Fruit fly (Drosophila melanogaster) whole organism, embryonic: Measurements from ENCODE around the gene Argk1.

Source experiments
- ATbp ChIP-seq: fragments of 200-800 bp; sonication (Bioruptor generic); optimal IDR thresholded peaks from 2 replicates; lab custom pipeline; 2017; ENCODE audit warnings: missing biosample characterization, mild to moderate bottlenecking, missing genetic modification characterization, missing genetic modification reagents
- B-H1 ChIP-seq: fragments of 200-800 bp; sonication (Bioruptor generic); IDR thresholded peaks from 3 replicates; pipeline ENCODE4 v1.3.6; 2022; ENCODE audit warnings: missing biosample characterization, missing genetic modification characterization
- CG10959 ChIP-seq: fragments of 200-800 bp; sonication (Bioruptor generic); IDR thresholded peaks from 2 replicates; pipeline ENCODE4 v1.3.6; 2022; ENCODE audit warnings: missing biosample characterization, missing genetic modification characterization
- CG12236 ChIP-seq: fragments of 200-800 bp; sonication (Bioruptor generic); optimal IDR thresholded peaks from 2 replicates; lab custom pipeline; 2016; ENCODE audit warnings: missing biosample characterization, missing genetic modification characterization
- CG14014 ChIP-seq: fragments of 200-800 bp; sonication (Bioruptor generic); IDR thresholded peaks from 2 replicates; pipeline ENCODE4 v1.3.6; 2022; ENCODE audit warnings: missing biosample characterization, missing genetic modification characterization
- CG15269 ChIP-seq: fragments of 200-800 bp; sonication (Bioruptor generic); optimal IDR thresholded peaks from 2 replicates; lab custom pipeline; 2018; ENCODE audit warnings: missing biosample characterization, mild to moderate bottlenecking, missing genetic modification characterization, moderate library complexity
- CG15601 ChIP-seq: fragments of 200-800 bp; sonication (Bioruptor generic); optimal IDR thresholded peaks from 3 replicates; lab custom pipeline; 2019; ENCODE audit warnings: missing biosample characterization, mild to moderate bottlenecking, missing genetic modification characterization, moderate library complexity
- CG17328 ChIP-seq: fragments of 200-800 bp; sonication (Bioruptor generic); IDR thresholded peaks from 2 replicates; pipeline ENCODE4 v1.3.6; 2022; ENCODE audit warnings: missing biosample characterization, missing genetic modification characterization
- CG18262 ChIP-seq: fragments of 200-800 bp; optimal IDR thresholded peaks from 3 replicates; lab custom pipeline; 2019; ENCODE audit warnings: missing biosample characterization, mild to moderate bottlenecking, missing genetic modification characterization, moderate library complexity
- CG18599 ChIP-seq: fragments of 200-800 bp; sonication (Bioruptor generic); optimal IDR thresholded peaks from 3 replicates; lab custom pipeline; 2017; ENCODE audit warnings: missing biosample characterization, missing genetic modification characterization, mild to moderate bottlenecking, moderate library complexity, missing genetic modification reagents
- CG2116 ChIP-seq: fragments of 200-800 bp; sonication (Bioruptor generic); optimal IDR thresholded peaks from 3 replicates; lab custom pipeline; 2018; ENCODE audit warnings: missing biosample characterization, mild to moderate bottlenecking, missing genetic modification characterization
- CG30431 ChIP-seq: fragments of 200-800 bp; sonication (Bioruptor generic); optimal IDR thresholded peaks from 2 replicates; lab custom pipeline; 2017; ENCODE audit warnings: missing biosample characterization, missing genetic modification characterization
- CG3281 ChIP-seq: fragments of 200-800 bp; sonication (Bioruptor generic); optimal IDR thresholded peaks from 3 replicates; lab custom pipeline; 2017; ENCODE audit warnings: missing biosample characterization, mild to moderate bottlenecking, missing genetic modification characterization
- CG4360 ChIP-seq: fragments of 200-800 bp; sonication (Bioruptor generic); IDR thresholded peaks from 2 replicates; pipeline ENCODE4 v1.3.6; 2022; ENCODE audit warnings: missing biosample characterization, missing genetic modification characterization
- CG4617 ChIP-seq: fragments of 200-800 bp; sonication (Bioruptor generic); optimal IDR thresholded peaks from 3 replicates; lab custom pipeline; 2016; ENCODE audit warnings: missing biosample characterization, missing genetic modification characterization, borderline replicate concordance
- CG6254 ChIP-seq: fragments of 200-800 bp; sonication (Bioruptor generic); optimal IDR thresholded peaks from 3 replicates; lab custom pipeline; 2017; ENCODE audit warnings: mild to moderate bottlenecking, missing biosample characterization, missing genetic modification reagents, missing genetic modification characterization
- CG6272 ChIP-seq: fragments of 200-800 bp; sonication (Bioruptor generic); IDR thresholded peaks from 2 replicates; pipeline ENCODE4 v1.3.6; 2022; ENCODE audit warnings: missing biosample characterization, missing genetic modification characterization
- CG6683 ChIP-seq: fragments of 200-800 bp; sonication (Bioruptor generic); optimal IDR thresholded peaks from 2 replicates; lab custom pipeline; 2017; ENCODE audit warnings: missing biosample characterization, mild to moderate bottlenecking, missing genetic modification characterization, missing genetic modification reagents
- CG7786 ChIP-seq: fragments of 200-800 bp; sonication (Bioruptor generic); optimal IDR thresholded peaks from 2 replicates; lab custom pipeline; 2016; ENCODE audit warnings: missing biosample characterization, missing genetic modification characterization
- CG7928 ChIP-seq: fragments of 200-800 bp; sonication (Bioruptor generic); optimal IDR thresholded peaks from 2 replicates; lab custom pipeline; 2017; ENCODE audit warnings: missing biosample characterization, mild to moderate bottlenecking, missing genetic modification characterization
- CG7963 ChIP-seq: fragments of 200-800 bp; sonication (Bioruptor generic); IDR thresholded peaks from 3 replicates; pipeline ENCODE4 v1.3.6; 2022; ENCODE audit warnings: missing biosample characterization, missing genetic modification characterization; ENCODE audit not compliant: partially characterized antibody
- CG9437 ChIP-seq: fragments of 200-800 bp; sonication (Bioruptor generic); optimal IDR thresholded peaks from 2 replicates; lab custom pipeline; 2018; ENCODE audit warnings: missing biosample characterization, mild to moderate bottlenecking, missing genetic modification characterization
- CoRest ChIP-seq: fragments of 200-800 bp; sonication (Bioruptor generic); optimal IDR thresholded peaks from 3 replicates; lab custom pipeline; 2018; ENCODE audit warnings: missing biosample characterization, mild to moderate bottlenecking, missing genetic modification characterization, moderate library complexity
- D ChIP-seq, 2 experiments: fragments of 200-800 bp in 1 of 2; fragments of >200 bp in 1 of 2; sonication (Bioruptor generic) in 1 of 2; optimal IDR thresholded peaks; 2 replicates in 1 of 2; 3 replicates in 1 of 2; lab custom pipeline; 2017; ENCODE audit warnings: mild to moderate bottlenecking in 1 of 2, missing biosample characterization in 1 of 2, missing genetic modification characterization in 1 of 2, missing genetic modification reagents in 1 of 2
- Deaf1 ChIP-seq: fragments of 200-800 bp; optimal IDR thresholded peaks from 3 replicates; lab custom pipeline; 2019; ENCODE audit warnings: missing biosample characterization, mild to moderate bottlenecking, missing genetic modification characterization, moderate library complexity
- Doc3 ChIP-seq: fragments of 200-800 bp; sonication (Bioruptor generic); IDR thresholded peaks from 3 replicates; pipeline ENCODE4 v1.3.6; 2022; ENCODE audit warnings: missing biosample characterization, missing genetic modification characterization; ENCODE audit not compliant: partially characterized antibody
- Gug ChIP-seq: fragments of 200-800 bp; sonication (Bioruptor generic); IDR thresholded peaks from 4 replicates; pipeline ENCODE4 v1.3.6; 2022; ENCODE audit warnings: missing biosample characterization, missing genetic modification characterization
- H15 ChIP-seq: fragments of 200-800 bp; sonication (Bioruptor generic); IDR thresholded peaks from 3 replicates; pipeline ENCODE4 v1.3.6; 2022; ENCODE audit warnings: missing biosample characterization, missing genetic modification characterization
- Lpt ChIP-seq: fragments of >200 bp; optimal IDR thresholded peaks from 2 replicates; lab custom pipeline; 2018; ENCODE audit warnings: missing biosample characterization, missing genetic modification characterization
- Meics ChIP-seq: fragments of 200-800 bp; sonication (Bioruptor generic); optimal IDR thresholded peaks from 2 replicates; lab custom pipeline; 2017; ENCODE audit warnings: missing biosample characterization, mild to moderate bottlenecking, missing genetic modification characterization
- Nf-YB ChIP-seq: fragments of 200-800 bp; sonication (Bioruptor generic); optimal IDR thresholded peaks from 3 replicates; lab custom pipeline; 2019; ENCODE audit warnings: missing biosample characterization, mild to moderate bottlenecking, missing genetic modification characterization, moderate library complexity
- Opbp ChIP-seq: fragments of 200-800 bp; sonication (Bioruptor generic); IDR thresholded peaks from 3 replicates; pipeline ENCODE4 v1.3.6; 2022; ENCODE audit warnings: missing biosample characterization, missing genetic modification characterization; ENCODE audit not compliant: partially characterized antibody
- abd-A ChIP-seq: fragments of 200-800 bp; sonication (Bioruptor generic); optimal IDR thresholded peaks from 3 replicates; lab custom pipeline; 2019; ENCODE audit warnings: missing biosample characterization, mild to moderate bottlenecking, missing genetic modification characterization, moderate library complexity
- ac ChIP-seq: fragments of 200-800 bp; sonication (Bioruptor generic); optimal IDR thresholded peaks from 3 replicates; lab custom pipeline; 2017; ENCODE audit warnings: missing biosample characterization, mild to moderate bottlenecking, missing genetic modification characterization
- amos ChIP-seq: fragments of 200-800 bp; sonication (Bioruptor generic); IDR thresholded peaks from 2 replicates; pipeline ENCODE4 v1.3.6; 2022; ENCODE audit warnings: missing biosample characterization, missing genetic modification characterization; ENCODE audit not compliant: partially characterized antibody
- dati ChIP-seq: fragments of 200-800 bp; sonication (Bioruptor generic); IDR thresholded peaks from 2 replicates; pipeline ENCODE4 v1.3.6; 2022; ENCODE audit warnings: missing biosample characterization, missing genetic modification characterization
- disco-r ChIP-seq: fragments of 200-800 bp; sonication (Bioruptor generic); optimal IDR thresholded peaks from 2 replicates; lab custom pipeline; 2016; ENCODE audit warnings: missing biosample characterization, missing genetic modification characterization
- eve ChIP-seq, 2 experiments: fragments of >200 bp; optimal IDR thresholded peaks; 2 replicates each; lab custom pipeline; 2017; ENCODE audit warnings: missing biosample characterization in 2 of 2, missing genetic modification characterization in 2 of 2
- gce ChIP-seq: fragments of 200-800 bp; sonication (Bioruptor generic); IDR thresholded peaks from 3 replicates; pipeline ENCODE4 v1.3.6; 2022; ENCODE audit warnings: missing biosample characterization, missing genetic modification characterization
- lab ChIP-seq: fragments of 200-800 bp; sonication (Bioruptor generic); optimal IDR thresholded peaks from 3 replicates; lab custom pipeline; 2017; ENCODE audit warnings: missing biosample characterization, missing genetic modification characterization, mild to moderate bottlenecking, moderate library complexity, missing genetic modification reagents
- mld ChIP-seq: fragments of 200-800 bp; sonication (Bioruptor generic); IDR thresholded peaks from 3 replicates; pipeline ENCODE4 v1.3.6; 2022; ENCODE audit warnings: missing biosample characterization, missing genetic modification characterization; ENCODE audit not compliant: partially characterized antibody
- pnt ChIP-seq: fragments of 200-800 bp; sonication (Bioruptor generic); optimal IDR thresholded peaks from 3 replicates; lab custom pipeline; 2016; ENCODE audit warnings: missing biosample characterization, missing genetic modification characterization
- pros ChIP-seq: fragments of 200-800 bp; sonication (Bioruptor generic); optimal IDR thresholded peaks from 3 replicates; lab custom pipeline; 2019; ENCODE audit warnings: missing biosample characterization, mild to moderate bottlenecking, missing genetic modification characterization, moderate library complexity
- psq ChIP-seq: fragments of 200-800 bp; sonication (Bioruptor generic); optimal IDR thresholded peaks from 2 replicates; lab custom pipeline; 2017; ENCODE audit warnings: missing biosample characterization, missing genetic modification characterization
- seq ChIP-seq: fragments of 200-800 bp; sonication (Bioruptor generic); IDR thresholded peaks from 2 replicates; pipeline ENCODE4 v1.3.6; 2022; ENCODE audit warnings: missing biosample characterization, missing genetic modification characterization
- slp2 ChIP-seq: fragments of 200-800 bp; sonication (Bioruptor generic); optimal IDR thresholded peaks from 2 replicates; lab custom pipeline; 2016; ENCODE audit warnings: missing biosample characterization, missing genetic modification characterization
- twi ChIP-seq: fragments of 200-800 bp; optimal IDR thresholded peaks from 2 replicates; lab custom pipeline; 2019; ENCODE audit warnings: missing biosample characterization, mild to moderate bottlenecking, missing genetic modification characterization, moderate library complexity
- tx ChIP-seq: fragments of 200-800 bp; sonication (Bioruptor generic); optimal IDR thresholded peaks from 2 replicates; lab custom pipeline; 2016; ENCODE audit warnings: missing biosample characterization, missing genetic modification characterization
- unpg ChIP-seq: fragments of 200-800 bp; sonication (Bioruptor generic); optimal IDR thresholded peaks from 3 replicates; lab custom pipeline; 2018; ENCODE audit warnings: missing biosample characterization, mild to moderate bottlenecking, missing genetic modification characterization, moderate library complexity

Argk1 gene

dm6 chr3L:9045318-9045717 is 20.5 kb downstream of the Argk1 start (continued):
- TF ChIP-seq CG6272 (GFP tag; lab: Robert Waterston, UW), result peak; percentile 32; the same call in 1 of the 2 replicates
- peak; percentile 38 for TF ChIP-seq CG15269 (tag; lab: Kevin White, UChicago)
- peak; percentile 66; the same call in 1 of the 2 replicates for TF ChIP-seq dati (GFP tag; lab: Robert Waterston, UW)
- TF ChIP-seq seq (GFP tag; lab: Robert Waterston, UW), result peak; percentile 77
- TF ChIP-seq mld, result no peak
- TF ChIP-seq Doc3 (GFP tag; lab: Robert Waterston, UW), result no peak
- no peak for TF ChIP-seq disco-r (GFP tag; lab: Kevin White, UChicago)
- TF ChIP-seq CG12236, result peak; percentile 34
- TF ChIP-seq CG18262 (tag; lab: Kevin White, UChicago), result peak; percentile 78
- TF ChIP-seq ac (GFP tag; lab: Kevin White, UChicago), result peak; percentile 46
- no peak for TF ChIP-seq CG6683
- TF ChIP-seq unpg (GFP tag; lab: Kevin White, UChicago), result peak; percentile 36
- TF ChIP-seq lab (GFP tag; lab: Kevin White, UChicago), result peak; percentile 64
- TF ChIP-seq B-H1, result peak; percentile 53; the same call in 1 of the 3 replicates
- TF ChIP-seq eve (GFP tag; optimal IDR thresholded peaks at IDR 0.05; lab: Kevin White, UChicago), result peak in 1 of 2 experiments; percentile 59
- peak; percentile 48; the same call in 2 of the 4 replicates for TF ChIP-seq Gug (GFP tag; lab: Robert Waterston, UW)
- peak; percentile 53 for TF ChIP-seq CG14014 (GFP tag; lab: Robert Waterston, UW)
- TF ChIP-seq ATbp (GFP tag; lab: Kevin White, UChicago), result peak; percentile 38
- TF ChIP-seq gce (GFP tag; lab: Robert Waterston, UW), result peak; percentile 73; the same call in 1 of the 3 replicates
- TF ChIP-seq CG15601 (tag; lab: Kevin White, UChicago), result no peak
- TF ChIP-seq CG18599 (GFP tag; lab: Kevin White, UChicago), result peak; percentile 75
- peak; percentile 67 for TF ChIP-seq CG6254 (GFP tag; lab: Kevin White, UChicago)
- TF ChIP-seq CG4360 (GFP tag; lab: Robert Waterston, UW), result peak; percentile 40; the same call in 1 of the 2 replicates
- TF ChIP-seq slp2 (GFP tag; lab: Kevin White, UChicago), result peak; percentile 26
- TF ChIP-seq Opbp (GFP tag; lab: Robert Waterston, UW), result no peak
- TF ChIP-seq tx (GFP tag; lab: Kevin White, UChicago), result no peak
- no peak for TF ChIP-seq psq (GFP tag; lab: Kevin White, UChicago)
- peak; percentile 83 for TF ChIP-seq CG17328 (GFP tag; lab: Robert Waterston, UW)
- no peak for TF ChIP-seq CG7963
- TF ChIP-seq Meics (GFP tag; lab: Kevin White, UChicago), result peak; percentile 45
- peak; percentile 29 for TF ChIP-seq Nf-YB
- no peak for TF ChIP-seq twi (tag; lab: Kevin White, UChicago)
- TF ChIP-seq pnt (GFP tag; lab: Kevin White, UChicago), result peak; percentile 51
- peak; percentile 55 for TF ChIP-seq CG7786
- TF ChIP-seq abd-A (tag; lab: Kevin White, UChicago), result no peak
- TF ChIP-seq CG7928 (GFP tag; lab: Kevin White, UChicago), result no peak
- peak; percentile 56 for TF ChIP-seq Deaf1 (tag; lab: Kevin White, UChicago)
- TF ChIP-seq CG3281, result peak; percentile 33
- TF ChIP-seq pros (GFP tag; lab: Kevin White, UChicago), result no peak
- TF ChIP-seq CG4617 (GFP tag; lab: Kevin White, UChicago), result no peak
- TF ChIP-seq Lpt (GFP tag; lab: Kevin White, UChicago), result no peak
- no peak for TF ChIP-seq CG2116 (GFP tag; lab: Kevin White, UChicago)
- no peak for TF ChIP-seq amos
- peak; percentile 49; the same call in 1 of the 2 replicates for TF ChIP-seq CG10959 (GFP tag; lab: Robert Waterston, UW)
- peak; percentile 70 for TF ChIP-seq H15
- no peak for TF ChIP-seq D (optimal IDR thresholded peaks at IDR 0.05; lab: Kevin White, UChicago)
- peak; percentile 54 for TF ChIP-seq D (GFP tag; optimal IDR thresholded peaks at IDR 0.05; lab: Kevin White, UChicago)
- TF ChIP-seq CG30431 (GFP tag; lab: Kevin White, UChicago), result peak; percentile 3
- peak; percentile 33 for TF ChIP-seq CoRest (tag; lab: Kevin White, UChicago)
- peak; percentile 10 for TF ChIP-seq CG9437
